Worm (Caenorhabditis elegans) whole organism, mixed stage, embryonic: ENCODE measurements around the gene F19C7.8.

ENCODE experiments used
- M03D4.4 ChIP-seq: sonication (generic microtip); optimal IDR thresholded peaks from 2 replicates; lab custom pipeline; 2017; ENCODE audit warnings: mild to moderate bottlenecking, missing genetic modification characterization, missing compliant biosample characterization
- ceh-39 ChIP-seq: fragments of 150-350 bp; optimal IDR thresholded peaks from 2 replicates; lab custom pipeline; 2014; ENCODE audit warnings: missing biosample characterization, missing genetic modification characterization
- ceh-43 ChIP-seq: fragments of 200-800 bp; sonication (Bioruptor generic); optimal IDR thresholded peaks from 2 replicates; lab custom pipeline; 2018; ENCODE audit warnings: mild to moderate bottlenecking, missing genetic modification characterization, moderate library complexity, missing compliant biosample characterization
- ceh-83 ChIP-seq: fragments of 200-800 bp; sonication (Bioruptor generic); optimal IDR thresholded peaks from 2 replicates; lab custom pipeline; 2018; ENCODE audit warnings: mild to moderate bottlenecking, missing genetic modification characterization, missing compliant biosample characterization
- ces-1 ChIP-seq: fragments of 150-350 bp; optimal IDR thresholded peaks from 2 replicates; lab custom pipeline; 2014; ENCODE audit warnings: missing biosample characterization, missing genetic modification reagents, missing genetic modification characterization
- elt-3 ChIP-seq: fragments of 150-350 bp; optimal IDR thresholded peaks from 2 replicates; lab custom pipeline; 2014; ENCODE audit warnings: missing biosample characterization, missing genetic modification characterization
- flh-1 ChIP-seq: fragments of 200-800 bp; sonication (Bioruptor generic); optimal IDR thresholded peaks from 2 replicates; lab custom pipeline; 2018; ENCODE audit warnings: mild to moderate bottlenecking, missing genetic modification characterization, moderate library complexity, missing compliant biosample characterization
- ham-2 ChIP-seq: fragments of 200-800 bp; sonication (Bioruptor generic); optimal IDR thresholded peaks from 2 replicates; lab custom pipeline; 2018; ENCODE audit warnings: mild to moderate bottlenecking, missing genetic modification characterization, missing compliant biosample characterization
- hlh-1 ChIP-seq: fragments of 150-350 bp; optimal IDR thresholded peaks from 2 replicates; lab custom pipeline; 2014; ENCODE audit warnings: missing biosample characterization, missing genetic modification reagents, missing genetic modification characterization
- lin-13 ChIP-seq: fragments of 150-350 bp; optimal IDR thresholded peaks from 2 replicates; lab custom pipeline; 2014; ENCODE audit warnings: missing biosample characterization, missing genetic modification characterization
- lin-32 ChIP-seq: fragments of 200-800 bp; sonication (Bioruptor generic); optimal IDR thresholded peaks from 2 replicates; lab custom pipeline; 2018; ENCODE audit warnings: mild to moderate bottlenecking, missing genetic modification characterization, missing compliant biosample characterization
- lsy-2 ChIP-seq: fragments of 150-350 bp; optimal IDR thresholded peaks from 2 replicates; lab custom pipeline; 2014; ENCODE audit warnings: missing biosample characterization, missing genetic modification characterization
- mep-1 ChIP-seq: fragments of 150-350 bp; optimal IDR thresholded peaks from 2 replicates; lab custom pipeline; 2017; ENCODE audit warnings: missing biosample characterization, missing genetic modification reagents, missing genetic modification characterization, inconsistent platforms
- nhr-12 ChIP-seq: fragments of 150-350 bp; optimal IDR thresholded peaks from 2 replicates; lab custom pipeline; 2014; ENCODE audit warnings: missing biosample characterization, missing genetic modification characterization
- nhr-2 ChIP-seq: fragments of 150-350 bp; optimal IDR thresholded peaks from 2 replicates; lab custom pipeline; 2014; ENCODE audit warnings: missing biosample characterization, missing genetic modification characterization
- nhr-237 ChIP-seq: fragments of 150-350 bp; optimal IDR thresholded peaks from 2 replicates; lab custom pipeline; 2014; ENCODE audit warnings: missing biosample characterization, missing genetic modification characterization
- nhr-28 ChIP-seq: fragments of 150-350 bp; optimal IDR thresholded peaks from 2 replicates; lab custom pipeline; 2014; ENCODE audit warnings: missing biosample characterization, missing genetic modification characterization
- nhr-76 ChIP-seq: sonication (generic microtip); optimal IDR thresholded peaks from 2 replicates; lab custom pipeline; 2017; ENCODE audit warnings: missing biosample characterization, missing genetic modification characterization
- pha-4 ChIP-seq: fragments of 150-350 bp; optimal IDR thresholded peaks from 2 replicates; lab custom pipeline; 2018; ENCODE audit warnings: missing biosample characterization, missing genetic modification reagents, missing genetic modification characterization
- sem-2 ChIP-seq: fragments of 200-800 bp; sonication (Bioruptor generic); optimal IDR thresholded peaks from 2 replicates; lab custom pipeline; 2018; ENCODE audit warnings: mild to moderate bottlenecking, missing genetic modification characterization, missing compliant biosample characterization
- snpc-4 ChIP-seq: fragments of 150-350 bp; optimal IDR thresholded peaks from 2 replicates; lab custom pipeline; 2014; ENCODE audit warnings: missing biosample characterization, missing genetic modification characterization
- sptf-1 ChIP-seq: sonication (generic microtip); optimal IDR thresholded peaks from 2 replicates; lab custom pipeline; 2017; ENCODE audit warnings: mild to moderate bottlenecking, missing genetic modification characterization, moderate library complexity, missing compliant biosample characterization
- unc-120 ChIP-seq: sonication (generic microtip); optimal IDR thresholded peaks from 2 replicates; lab custom pipeline; 2017; ENCODE audit warnings: missing genetic modification characterization, missing compliant biosample characterization; ENCODE audit not compliant: poor library complexity, severe bottlenecking
- unc-39 ChIP-seq: fragments of 150-350 bp; optimal IDR thresholded peaks from 2 replicates; lab custom pipeline; 2014; ENCODE audit warnings: missing biosample characterization, missing genetic modification characterization
- unc-62 ChIP-seq: fragments of 150-350 bp; optimal IDR thresholded peaks from 2 replicates; lab custom pipeline; 2014; ENCODE audit warnings: missing biosample characterization, missing genetic modification reagents, missing genetic modification characterization
- zip-8 ChIP-seq: fragments of 150-350 bp; optimal IDR thresholded peaks from 2 replicates; lab custom pipeline; 2014; ENCODE audit warnings: missing biosample characterization, missing genetic modification characterization
- ztf-11 ChIP-seq: fragments of 150-350 bp; optimal IDR thresholded peaks from 2 replicates; lab custom pipeline; 2014; ENCODE audit warnings: missing biosample characterization, missing genetic modification characterization

Gene F19C7.8

ce11 chrIV:4568402-4568891 is 69.4 kb downstream of the F19C7.8 start, which contains the start of gene F28E10.1:
TSS of gene F28E10.1 (plus strand) at chrIV:4568841.
- TF ChIP-seq sem-2 (GFP tag; lab: Kevin White, UChicago): no peak
- peak; percentile 73 for TF ChIP-seq ces-1 (GFP tag; lab: Kevin White, UChicago)
- no peak for TF ChIP-seq hlh-1 (tag; lab: Kevin White, UChicago)

ce11 chrIV:4567343-4567742 is 70.6 kb downstream of the F19C7.8 start, which contains the start of gene F28E10.4:
TSS of gene F28E10.4 (minus strand) at chrIV:4567443.
- TF ChIP-seq mep-1 (tag; lab: Kevin White, UChicago) (no peak), unc-62 (GFP tag; lab: Kevin White, UChicago) (no peak), ces-1 (GFP tag; lab: Kevin White, UChicago) (no peak)
- TF ChIP-seq, all 35 proteins: peak for 0

- TF ChIP-seq elt-3 (tag; lab: Kevin White, UChicago) (no peak), lin-13 (no peak), mep-1 (tag; lab: Kevin White, UChicago) (no peak), M03D4.4 (no peak)
Measured at ce11 chrIV:4565882-4566281, 72.0 kb downstream of the F19C7.8 start.

ce11 chrIV:4564541-4564940 is 73.4 kb downstream of the F19C7.8 start:
- TF ChIP-seq zip-8 (tag; lab: Kevin White, UChicago) (no peak), sem-2 (GFP tag; lab: Kevin White, UChicago) (no peak), nhr-76 (tag; lab: Kevin White, UChicago) (no peak), lin-32 (GFP tag; lab: Kevin White, UChicago) (no peak), ces-1 (GFP tag; lab: Kevin White, UChicago) (no peak), ceh-83 (no peak), unc-62 (GFP tag; lab: Kevin White, UChicago) (no peak), sptf-1 (tag; lab: Kevin White, UChicago) (no peak), elt-3 (tag; lab: Kevin White, UChicago) (no peak), ceh-43 (GFP tag; lab: Kevin White, UChicago) (no peak), unc-39 (no peak), flh-1 (GFP tag; lab: Kevin White, UChicago) (no peak)

- TF ChIP-seq unc-120 (tag; lab: Kevin White, UChicago): no peak
- no peak for TF ChIP-seq nhr-12
- no peak for TF ChIP-seq ceh-39 (tag; lab: Kevin White, UChicago)
- no peak for TF ChIP-seq nhr-237
- TF ChIP-seq nhr-2 (tag; lab: Kevin White, UChicago): no peak
- TF ChIP-seq lsy-2: no peak
- TF ChIP-seq ham-2 (GFP tag; lab: Kevin White, UChicago): no peak
- TF ChIP-seq flh-1 (GFP tag; lab: Kevin White, UChicago): no peak
- no peak for TF ChIP-seq nhr-28 (tag; lab: Kevin White, UChicago)
- no peak for TF ChIP-seq unc-39
- TF ChIP-seq lin-32 (GFP tag; lab: Kevin White, UChicago): no peak
- TF ChIP-seq pha-4 (tag; lab: Kevin White, UChicago): no peak
- TF ChIP-seq snpc-4: no peak
- TF ChIP-seq ztf-11: no peak
Measured at ce11 chrIV:4562599-4563116, 75.2 kb downstream of the F19C7.8 start, which contains the start of gene igeg-1. TSS of gene igeg-1 (plus strand) at chrIV:4562649.
